Fruit fly (Drosophila melanogaster) whole organism, wandering third instar larva: ENCODE data around the gene CG6144.

Source experiments
- Abd-B ChIP-seq: fragments of >200 bp; optimal IDR thresholded peaks from 2 replicates; lab custom pipeline; 2017; ENCODE audit warnings: missing biosample characterization, missing genetic modification characterization
- CG32264 ChIP-seq: fragments of 200-800 bp; sonication (Bioruptor generic); optimal IDR thresholded peaks from 2 replicates; lab custom pipeline; 2016; ENCODE audit warnings: missing biosample characterization, missing genetic modification characterization
- CG9705 ChIP-seq: fragments of 200-800 bp; sonication (Bioruptor generic); optimal IDR thresholded peaks from 2 replicates; lab custom pipeline; 2018; ENCODE audit warnings: missing biosample characterization, mild to moderate bottlenecking, missing genetic modification characterization
- CrebA ChIP-seq: fragments of 200-800 bp; sonication (Bioruptor generic); optimal IDR thresholded peaks from 2 replicates; lab custom pipeline; 2016; ENCODE audit warnings: missing biosample characterization, mild to moderate bottlenecking, missing genetic modification characterization, borderline replicate concordance
- Dfd ChIP-seq: fragments of >200 bp; optimal IDR thresholded peaks from 2 replicates; lab custom pipeline; 2017; ENCODE audit warnings: missing biosample characterization, missing genetic modification characterization
- Dif ChIP-seq: fragments of 200-275, 200-300 bp; sonication (Bioruptor generic); optimal IDR thresholded peaks from 2 replicates; lab custom pipeline; 2018; ENCODE audit warnings: missing biosample characterization, missing genetic modification characterization; ENCODE audit not compliant: partially characterized antibody
- GATAd ChIP-seq: sonication (Bioruptor generic); optimal IDR thresholded peaks from 2 replicates; lab custom pipeline; 2016; ENCODE audit warnings: missing biosample characterization, missing genetic modification characterization
- HLH106 ChIP-seq: fragments of 200-800 bp; optimal IDR thresholded peaks from 3 replicates; lab custom pipeline; 2019; ENCODE audit warnings: missing biosample characterization, mild to moderate bottlenecking, missing genetic modification characterization, moderate library complexity
- Hnf4 ChIP-seq: fragments of 200-800 bp; sonication (Bioruptor generic); optimal IDR thresholded peaks from 2 replicates; lab custom pipeline; 2016; ENCODE audit warnings: missing biosample characterization, mild to moderate bottlenecking, missing genetic modification characterization
- Hr78 ChIP-seq: fragments of >200 bp; optimal IDR thresholded peaks from 2 replicates; lab custom pipeline; 2017; ENCODE audit warnings: missing biosample characterization, missing genetic modification characterization
- Hr83 ChIP-seq: fragments of 200-300 bp; sonication (Bioruptor generic); optimal IDR thresholded peaks from 2 replicates; lab custom pipeline; 2016; ENCODE audit warnings: missing biosample characterization, mild to moderate bottlenecking, missing genetic modification characterization, moderate library complexity; ENCODE audit not compliant: poor library complexity, severe bottlenecking
- Jra ChIP-seq: sonication (Bioruptor generic); optimal IDR thresholded peaks from 2 replicates; lab custom pipeline; 2016; ENCODE audit warnings: missing biosample characterization, missing genetic modification characterization
- Mio ChIP-seq: sonication (Bioruptor generic); optimal IDR thresholded peaks from 2 replicates; lab custom pipeline; 2016; ENCODE audit warnings: missing biosample characterization, missing genetic modification characterization
- Myc ChIP-seq: fragments of >200 bp; optimal IDR thresholded peaks from 2 replicates; lab custom pipeline; 2017
- N ChIP-seq: fragments of >200 bp; optimal IDR thresholded peaks from 2 replicates; lab custom pipeline; 2018; ENCODE audit warnings: missing biosample characterization, missing external identifiers, missing genetic modification characterization
- OdsH ChIP-seq: fragments of 200-800 bp; sonication (Bioruptor generic); optimal IDR thresholded peaks from 2 replicates; lab custom pipeline; 2016; ENCODE audit warnings: missing biosample characterization, mild to moderate bottlenecking, missing genetic modification characterization
- Rel ChIP-seq, 2 experiments: fragments of 200-800 bp; sonication (Bioruptor generic) in 1 of 2; optimal IDR thresholded peaks; 2 replicates in 1 of 2; 3 replicates in 1 of 2; lab custom pipeline; 2016 to 2019; ENCODE audit warnings: mild to moderate bottlenecking in 2 of 2, missing biosample characterization in 2 of 2, missing genetic modification characterization in 2 of 2, moderate library complexity in 1 of 2
- Vsx2 ChIP-seq: fragments of 200-300, 225-300 bp; sonication (Bioruptor generic); optimal IDR thresholded peaks from 2 replicates; lab custom pipeline; 2018; ENCODE audit warnings: missing biosample characterization, missing genetic modification characterization; ENCODE audit not compliant: partially characterized antibody
- br ChIP-seq: fragments of 200-800 bp; sonication (Bioruptor generic); optimal IDR thresholded peaks from 2 replicates; lab custom pipeline; 2016; ENCODE audit warnings: missing biosample characterization, missing genetic modification characterization
- brk ChIP-seq: fragments of 200-800 bp; sonication (Bioruptor generic); optimal IDR thresholded peaks from 2 replicates; lab custom pipeline; 2016; ENCODE audit warnings: missing biosample characterization, mild to moderate bottlenecking, missing genetic modification characterization
- dl ChIP-seq, 2 experiments: fragments of 175-275, 200-275 bp in 1 of 2; fragments of 200-275 bp in 1 of 2; sonication (Bioruptor generic); optimal IDR thresholded peaks; lab custom pipeline; 2018; ENCODE audit warnings: mild to moderate bottlenecking in 2 of 2, missing biosample characterization in 2 of 2, missing genetic modification characterization in 2 of 2, moderate library complexity in 2 of 2; ENCODE audit not compliant: partially characterized antibody in 2 of 2, insufficient read depth in 1 of 2
- dmrt93B ChIP-seq: fragments of 200-800 bp; sonication (Bioruptor generic); optimal IDR thresholded peaks from 2 replicates; lab custom pipeline; 2018; ENCODE audit warnings: missing biosample characterization, mild to moderate bottlenecking, missing genetic modification characterization
- dsf ChIP-seq: sonication (Bioruptor generic); optimal IDR thresholded peaks from 2 replicates; lab custom pipeline; 2016; ENCODE audit warnings: missing biosample characterization, missing genetic modification characterization, borderline replicate concordance
- ey ChIP-seq: fragments of 200-800 bp; sonication (Bioruptor generic); optimal IDR thresholded peaks from 2 replicates; lab custom pipeline; 2016; ENCODE audit warnings: missing biosample characterization, missing genetic modification characterization
- foxo ChIP-seq, 2 experiments: fragments of 200-800 bp; sonication (Bioruptor generic); optimal IDR thresholded peaks; 2 replicates in 1 of 2; 3 replicates in 1 of 2; lab custom pipeline; 2016 to 2017; ENCODE audit warnings: missing biosample characterization in 2 of 2, missing genetic modification characterization in 2 of 2
- h ChIP-seq: fragments of 200-800 bp; sonication (Bioruptor generic); optimal IDR thresholded peaks from 3 replicates; lab custom pipeline; 2016; ENCODE audit warnings: missing biosample characterization, mild to moderate bottlenecking, missing genetic modification characterization
- jim ChIP-seq: fragments of 175-275, 200-325 bp; sonication (Bioruptor generic); optimal IDR thresholded peaks from 2 replicates; lab custom pipeline; 2016; ENCODE audit warnings: missing biosample characterization, mild to moderate bottlenecking, missing genetic modification characterization
- pan ChIP-seq: fragments of >200 bp; optimal IDR thresholded peaks from 2 replicates; lab custom pipeline; 2017
- psq ChIP-seq: fragments of 200-800 bp; sonication (Bioruptor generic); optimal IDR thresholded peaks from 3 replicates; lab custom pipeline; 2017; ENCODE audit warnings: missing biosample characterization, mild to moderate bottlenecking, missing genetic modification characterization, moderate library complexity
- rgr ChIP-seq: fragments of 200-800 bp; sonication (Bioruptor generic); optimal IDR thresholded peaks from 3 replicates; lab custom pipeline; 2016; ENCODE audit warnings: missing biosample characterization, mild to moderate bottlenecking, missing genetic modification characterization
- sv ChIP-seq: fragments of 200-800 bp; sonication (Bioruptor generic); optimal IDR thresholded peaks from 3 replicates; lab custom pipeline; 2016; ENCODE audit warnings: missing biosample characterization, missing genetic modification characterization
- tai ChIP-seq: sonication (Bioruptor generic); optimal IDR thresholded peaks from 2 replicates; lab custom pipeline; 2016; ENCODE audit warnings: missing biosample characterization, missing genetic modification characterization

Gene CG6144

dm6 chr2L:10496338-10496737, 7.8 kb downstream of the CG6144 start:
- TF ChIP-seq CrebA (no peak), brk (GFP tag; lab: Kevin White, UChicago) (no peak), dmrt93B (no peak), br (GFP tag; lab: Kevin White, UChicago) (no peak), Abd-B (GFP tag; lab: Kevin White, UChicago) (no peak), Mio (GFP tag; lab: Kevin White, UChicago) (no peak), Hr78 (GFP tag; lab: Kevin White, UChicago) (no peak), CG9705 (no peak), ey (no peak), pan (no peak)

dm6 chr2L:10497106-10497800, 8.8 kb downstream of the CG6144 start:
- TF ChIP-seq Dif (GFP tag; lab: Kevin White, UChicago): no peak
- TF ChIP-seq rgr (GFP tag; lab: Kevin White, UChicago): no peak
- no peak for TF ChIP-seq psq (GFP tag; lab: Kevin White, UChicago)
- TF ChIP-seq foxo (GFP tag; optimal IDR thresholded peaks at IDR 0.05; lab: Kevin White, UChicago): no peak
- no peak for TF ChIP-seq Myc (lab: Kevin White, UChicago)
- TF ChIP-seq GATAd (GFP tag; lab: Kevin White, UChicago): no peak
- no peak for TF ChIP-seq dmrt93B
- no peak for TF ChIP-seq Dfd (GFP tag; lab: Kevin White, UChicago)
- no peak for TF ChIP-seq Jra (GFP tag; lab: Kevin White, UChicago)
- no peak for TF ChIP-seq Mio (GFP tag; lab: Kevin White, UChicago)
- no peak for TF ChIP-seq CG32264 (GFP tag; lab: Kevin White, UChicago)
- TF ChIP-seq OdsH (GFP tag; lab: Kevin White, UChicago): no peak
- no peak for TF ChIP-seq ey
- no peak for TF ChIP-seq jim (GFP tag; lab: Kevin White, UChicago)
- TF ChIP-seq Hnf4 (GFP tag; lab: Kevin White, UChicago): no peak
- TF ChIP-seq tai (GFP tag; lab: Kevin White, UChicago): no peak
- TF ChIP-seq Abd-B (GFP tag; lab: Kevin White, UChicago): no peak
- TF ChIP-seq brk (GFP tag; lab: Kevin White, UChicago): no peak
- TF ChIP-seq h: no peak
- no peak for TF ChIP-seq dl (GFP tag; optimal IDR thresholded peaks at IDR 0.05; lab: Kevin White, UChicago; ENCODE audit: insufficient read depth in 1 of 2, partially characterized antibody in 2 of 2)

- TF ChIP-seq CrebA (no peak), dsf (no peak), OdsH (GFP tag; lab: Kevin White, UChicago) (no peak), sv (GFP tag; lab: Kevin White, UChicago) (no peak), ey (no peak)
Observed at dm6 chr2L:10499608-10500007, 11.1 kb downstream of the CG6144 start.

- TF ChIP-seq jim (GFP tag; lab: Kevin White, UChicago) (no peak), Jra (GFP tag; lab: Kevin White, UChicago) (no peak), Rel (GFP tag; optimal IDR thresholded peaks at IDR 0.05; lab: Kevin White, UChicago) (peak; percentile 6), Rel (tag; optimal IDR thresholded peaks at IDR 0.05; lab: Kevin White, UChicago) (peak; percentile 78)
- TF ChIP-seq, all 38 proteins: peak for 1
Observed at dm6 chr2L:10500309-10500974, 11.9 kb downstream of the CG6144 start.

dm6 chr2L:10502244-10502643, 13.8 kb downstream of the CG6144 start:
- TF ChIP-seq ey (no peak), Dif (GFP tag; lab: Kevin White, UChicago) (no peak), Hr78 (GFP tag; lab: Kevin White, UChicago) (no peak), Hr83 (GFP tag; lab: Kevin White, UChicago) (no peak), foxo (GFP tag; optimal IDR thresholded peaks at IDR 0.05; lab: Kevin White, UChicago) (no peak), HLH106 (tag; lab: Kevin White, UChicago) (no peak), sv (GFP tag; lab: Kevin White, UChicago) (no peak), N (GFP tag; lab: Kevin White, UChicago) (no peak), br (GFP tag; lab: Kevin White, UChicago) (no peak), Hnf4 (GFP tag; lab: Kevin White, UChicago) (no peak), Vsx2 (no peak)
- TF ChIP-seq, all 38 proteins: peak for 0
